Worm (Caenorhabditis elegans) whole organism, late embryonic: Measurements from ENCODE around the gene clec-146.

Experiments
- Y22D7AL.16 ChIP-seq: sonication (generic microtip); optimal IDR thresholded peaks from 2 replicates; lab custom pipeline; 2016; ENCODE audit warnings: missing genetic modification characterization, missing compliant biosample characterization
- ceh-18 ChIP-seq: sonication (generic microtip); optimal IDR thresholded peaks from 2 replicates; lab custom pipeline; 2016; ENCODE audit warnings: missing genetic modification characterization, missing compliant biosample characterization
- ceh-22 ChIP-seq: sonication (generic microtip); optimal IDR thresholded peaks from 2 replicates; lab custom pipeline; 2017; ENCODE audit warnings: missing biosample characterization, missing genetic modification characterization
- ceh-45 ChIP-seq: fragments of 200-800 bp; sonication (Bioruptor generic); IDR thresholded peaks from 2 replicates; pipeline ENCODE4 v1.3.6; 2022; ENCODE audit warnings: missing genetic modification reagents, missing genetic modification characterization, missing compliant biosample characterization
- dve-1 ChIP-seq: sonication (generic microtip); optimal IDR thresholded peaks from 2 replicates; lab custom pipeline; 2017; ENCODE audit warnings: antibody characterized with exemption, mild to moderate bottlenecking, missing genetic modification characterization, missing compliant biosample characterization
- elt-2 ChIP-seq: sonication (generic microtip); optimal IDR thresholded peaks from 2 replicates; lab custom pipeline; 2016; ENCODE audit warnings: missing genetic modification reagents, missing genetic modification characterization, missing compliant biosample characterization
- fkh-10 ChIP-seq: fragments of 150-350 bp; optimal IDR thresholded peaks from 2 replicates; lab custom pipeline; 2014; ENCODE audit warnings: missing biosample characterization, missing genetic modification reagents, missing genetic modification characterization
- nfya-1 ChIP-seq: sonication (generic microtip); optimal IDR thresholded peaks from 2 replicates; lab custom pipeline; 2017; ENCODE audit warnings: missing genetic modification characterization, mild to moderate bottlenecking, missing compliant biosample characterization, antibody characterized with exemption, moderate library complexity
- pha-4 ChIP-seq: fragments of 150-350 bp; optimal IDR thresholded peaks from 2 replicates; lab custom pipeline; 2018; ENCODE audit warnings: missing biosample characterization, missing genetic modification reagents, missing genetic modification characterization
- pqm-1 ChIP-seq: sonication (generic microtip); optimal IDR thresholded peaks from 2 replicates; lab custom pipeline; 2016; ENCODE audit warnings: missing genetic modification characterization, missing compliant biosample characterization
- unc-42 ChIP-seq: sonication (generic microtip); optimal IDR thresholded peaks from 2 replicates; lab custom pipeline; 2016; ENCODE audit warnings: missing genotype, missing genetic modification characterization, missing compliant biosample characterization
- unc-86 ChIP-seq: sonication (generic microtip); optimal IDR thresholded peaks from 2 replicates; lab custom pipeline; 2016; ENCODE audit warnings: missing genetic modification characterization, missing compliant biosample characterization

DNA sequence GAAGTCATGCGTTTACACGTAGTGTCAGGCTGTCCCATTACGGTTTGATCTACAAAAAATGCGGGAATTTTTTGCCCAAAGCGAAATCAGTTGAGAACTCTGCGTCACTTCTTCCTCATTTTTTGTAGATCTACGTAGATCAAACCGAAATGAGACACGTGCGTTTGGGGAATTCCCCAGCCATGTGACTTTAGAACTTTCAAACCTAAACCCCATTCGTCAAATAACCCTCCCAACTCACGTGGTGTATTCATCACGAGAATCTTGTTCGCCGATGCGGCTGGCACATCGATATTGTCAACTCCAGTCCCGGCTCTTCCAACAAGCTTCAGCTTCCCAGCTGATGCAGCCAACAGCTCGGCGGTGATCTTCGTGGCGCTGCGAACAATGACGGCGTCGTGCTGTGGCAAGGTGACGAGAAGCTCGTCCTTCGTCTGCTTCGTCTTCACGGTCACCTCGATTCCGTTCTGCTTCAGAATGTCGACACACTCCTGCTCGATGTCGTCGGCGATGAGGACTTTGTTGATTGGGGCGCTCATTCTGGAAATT, 44.4 kb upstream of the clec-146 start, which contains the start of gene phdh-1:
- TF ChIP-seq Y22D7AL.16 (tag; lab: Kevin White, UChicago) = no peak
- TF ChIP-seq elt-2 (tag; lab: Kevin White, UChicago) = no peak
- TF ChIP-seq unc-42 = no peak
- TF ChIP-seq ceh-22 (tag; lab: Kevin White, UChicago) = no peak
- TF ChIP-seq pha-4 (tag; lab: Kevin White, UChicago) = no peak
- TF ChIP-seq unc-86 = no peak
- no peak for TF ChIP-seq dve-1
- no peak for TF ChIP-seq ceh-18
- no peak for TF ChIP-seq fkh-10 (GFP tag; lab: Kevin White, UChicago)
- TF ChIP-seq nfya-1 (tag; lab: Kevin White, UChicago) = no peak
- TF ChIP-seq pqm-1 (tag; lab: Kevin White, UChicago) = no peak
- TF ChIP-seq ceh-45 (GFP tag; lab: Robert Waterston, UW) = no peak
